Worm (Caenorhabditis elegans) whole organism, L2 larva: ENCODE data around the gene F10G7.9.

Source experiments
- ama-1 ChIP-seq: fragments of 150-350 bp; optimal IDR thresholded peaks from 2 replicates; lab custom pipeline; 2018; ENCODE audit warnings: inconsistent platforms
- sma-3 ChIP-seq: sonication (generic microtip); optimal IDR thresholded peaks from 2 replicates; lab custom pipeline; 2016; ENCODE audit warnings: missing genetic modification reagents, missing genetic modification characterization, missing compliant biosample characterization
- unc-39 ChIP-seq: fragments of 150-350 bp; optimal IDR thresholded peaks from 2 replicates; lab custom pipeline; 2014; ENCODE audit warnings: missing biosample characterization, missing genetic modification characterization

ce11 chrII:4693129-4693528, 13.2 kb downstream of the F10G7.9 start, which contains the start of gene F10G7.5:
- TF ChIP-seq ama-1 (lab: Kevin White, UChicago), result no peak
- no peak for TF ChIP-seq unc-39 (tag; lab: Kevin White, UChicago)
- TF ChIP-seq sma-3, result no peak
